Worm (Caenorhabditis elegans): ENCODE measurements around the gene Y39A1A.18.

Gene Y39A1A.18

DNA sequence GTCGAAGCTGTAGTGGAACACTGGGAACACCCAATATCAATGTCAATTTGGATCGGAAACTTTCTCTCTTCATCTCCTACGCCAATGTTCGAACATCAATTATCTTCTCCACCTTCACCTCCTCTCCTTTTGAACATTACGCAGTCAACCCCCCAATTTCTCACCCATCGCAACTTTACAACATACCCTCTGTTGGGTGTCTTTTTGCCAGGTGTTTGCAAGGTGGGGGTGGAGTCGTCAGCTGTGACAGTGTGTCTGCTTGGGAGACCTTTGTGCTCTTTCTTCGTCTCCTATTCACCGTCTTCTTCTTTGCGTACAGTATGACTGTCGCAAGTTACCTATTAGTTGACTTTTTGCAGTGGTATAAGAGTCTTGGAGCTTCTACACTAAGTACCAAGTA lies 27.6 kb downstream of the Y39A1A.18 start:
- TF ChIP-seq ZK546.5 (tag; optimal IDR thresholded peaks at IDR 0.05) (no peak), nhr-67 (tag; optimal IDR thresholded peaks at IDR 0.05) (no peak), ztf-11 (tag; optimal IDR thresholded peaks at IDR 0.05) (no peak), unc-62 (GFP tag; optimal IDR thresholded peaks at IDR 0.05) (no peak), mdl-1 (tag; optimal IDR thresholded peaks at IDR 0.05) (no peak), ztf-4 (tag; optimal IDR thresholded peaks at IDR 0.05) (no peak), skn-1 (tag; optimal IDR thresholded peaks at IDR 0.05) (no peak), ama-1 (optimal IDR thresholded peaks at IDR 0.05) (no peak), fkh-2 (tag; optimal IDR thresholded peaks at IDR 0.05) (no peak), nhr-43 (tag; optimal IDR thresholded peaks at IDR 0.05; ENCODE audit: poor library complexity, severe bottlenecking) (no peak), sea-2 (GFP tag; optimal IDR thresholded peaks at IDR 0.05) (no peak)

DNA sequence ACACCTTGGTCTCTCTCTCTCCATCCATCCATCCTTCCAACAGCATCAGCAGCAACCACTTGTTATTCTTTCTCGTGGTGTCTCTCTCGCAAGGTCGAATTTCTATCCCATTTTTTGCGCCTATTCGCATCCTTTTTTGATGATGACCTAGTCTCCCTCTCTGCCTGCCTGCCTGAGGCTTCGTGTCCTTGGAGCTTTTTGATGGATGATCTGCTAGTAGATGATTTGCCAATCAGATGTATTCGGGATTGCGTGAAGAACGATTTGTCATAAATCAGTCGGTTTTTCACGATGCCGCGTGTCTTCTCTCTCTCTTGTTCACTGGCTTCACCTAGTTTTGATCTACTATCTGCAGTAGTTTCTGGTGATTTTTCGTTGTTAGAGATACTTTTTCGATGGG lies 33.0 kb downstream of the Y39A1A.18 start:
- TF ChIP-seq nhr-23 (tag; optimal IDR thresholded peaks at IDR 0.05): peak; percentile 8
- TF ChIP-seq nhr-28 (tag; optimal IDR thresholded peaks at IDR 0.05): no peak
- peak; percentile 57 for TF ChIP-seq nhr-25 (tag; optimal IDR thresholded peaks at IDR 0.05)
- TF ChIP-seq hmg-11 (tag; optimal IDR thresholded peaks at IDR 0.05): no peak
- TF ChIP-seq lin-39 (tag; optimal IDR thresholded peaks at IDR 0.05): peak; percentile 37

DNA sequence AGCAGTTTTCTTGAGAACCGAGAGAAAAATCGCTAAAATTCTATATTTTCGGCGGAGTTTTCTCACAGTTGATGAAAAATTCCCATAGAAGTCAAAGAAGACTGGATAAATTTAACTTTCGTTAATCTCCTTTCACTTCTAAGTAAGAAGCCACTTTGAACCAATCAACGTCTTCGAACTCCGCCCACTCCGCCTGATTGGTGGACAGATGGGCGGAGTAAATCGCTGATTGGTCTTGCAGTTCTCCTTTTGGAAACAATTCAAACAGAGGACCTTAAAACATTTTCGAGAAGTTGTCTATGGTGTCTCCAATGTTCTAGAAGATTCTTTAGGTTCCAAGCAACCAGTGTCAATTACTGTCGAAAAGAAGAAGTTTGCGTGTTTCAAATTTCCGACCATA lies 35.9 kb downstream of the Y39A1A.18 start:
- TF ChIP-seq nfya-1 (tag; optimal IDR thresholded peaks at IDR 0.05; ENCODE audit: insufficient read depth) (peak; percentile 99), nhr-237 (tag; optimal IDR thresholded peaks at IDR 0.05) (no peak)

DNA sequence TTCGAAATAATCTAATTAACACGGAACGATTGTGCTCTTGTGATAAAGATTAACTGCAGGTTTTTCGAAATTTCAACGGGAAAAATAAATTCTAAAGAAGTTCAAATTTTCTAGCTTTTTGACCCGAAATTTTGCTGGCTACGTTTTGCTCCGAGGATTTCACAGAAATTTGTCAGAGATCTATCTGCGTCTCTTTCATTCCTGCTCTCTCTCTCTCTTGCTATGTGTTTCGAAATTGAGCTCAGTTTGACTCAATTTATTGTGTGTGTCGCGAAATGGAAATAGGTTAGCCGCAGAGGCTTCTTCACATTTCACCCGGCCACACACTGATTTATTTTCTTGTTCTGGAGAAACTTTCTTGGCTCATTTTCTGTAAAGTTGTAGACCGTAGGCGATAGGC lies 36.6 kb downstream of the Y39A1A.18 start:
- TF ChIP-seq fos-1 (tag; optimal IDR thresholded peaks at IDR 0.05) (no peak), jun-1 (tag; optimal IDR thresholded peaks at IDR 0.05) (no peak), hmg-11 (tag; optimal IDR thresholded peaks at IDR 0.05) (peak; percentile 10)

DNA sequence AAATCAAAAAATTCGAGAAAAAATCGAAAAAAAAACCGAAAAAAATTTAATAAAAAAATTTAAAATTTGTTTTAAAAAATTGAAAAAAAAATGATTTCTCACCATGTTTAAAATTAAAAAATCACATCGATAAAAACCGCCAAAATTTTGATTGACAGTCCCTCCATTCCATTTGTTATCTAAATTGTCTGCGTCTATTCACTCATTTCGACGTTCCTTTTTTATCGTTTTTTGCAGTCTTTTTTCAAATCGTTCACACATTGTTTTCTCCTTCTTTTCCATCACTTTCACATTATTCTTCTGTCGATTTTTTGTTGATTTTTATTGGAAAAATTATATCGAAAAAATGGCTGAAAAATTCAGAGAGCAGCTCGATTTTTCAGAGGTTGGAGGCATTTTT lies 38.2 kb downstream of the Y39A1A.18 start:
- TF ChIP-seq ceh-16 (tag; optimal IDR thresholded peaks at IDR 0.05) (no peak), eor-1 (tag; optimal IDR thresholded peaks at IDR 0.05) (no peak), ztf-4 (tag; optimal IDR thresholded peaks at IDR 0.05) (no peak), nhr-25 (tag; optimal IDR thresholded peaks at IDR 0.05) (no peak), nhr-67 (tag; optimal IDR thresholded peaks at IDR 0.05) (no peak), ceh-82 (tag; optimal IDR thresholded peaks at IDR 0.05) (no peak), elt-2 (tag; optimal IDR thresholded peaks at IDR 0.05) (peak; percentile 60), pha-4 (tag; optimal IDR thresholded peaks at IDR 0.05) (peak; percentile 17), lsy-12 (tag; optimal IDR thresholded peaks at IDR 0.05) (no peak), nhr-237 (tag; optimal IDR thresholded peaks at IDR 0.05) (no peak)

DNA sequence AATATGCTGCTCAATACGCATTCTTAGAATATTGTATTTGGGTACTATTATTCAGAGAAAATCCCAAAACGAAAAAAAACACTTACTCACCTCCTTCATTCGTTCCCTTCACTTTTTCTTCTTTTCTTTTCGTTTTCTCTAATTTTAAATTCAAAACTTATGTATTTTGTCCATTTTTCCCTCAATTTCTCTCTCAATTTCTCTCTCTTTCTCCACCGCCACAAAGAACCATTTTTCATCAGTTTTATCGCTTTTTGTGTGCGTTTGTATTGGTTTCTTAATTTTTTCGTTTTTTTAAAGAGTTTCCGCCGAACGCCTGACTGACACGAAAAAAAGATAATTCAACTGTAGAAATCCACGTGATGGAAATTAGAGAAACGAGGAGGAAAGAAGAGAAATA lies 39.6 kb downstream of the Y39A1A.18 start, which contains the start of gene cnt-2:
Gene cnt-2 (plus strand): TSS at position 301 of the 400 bp plus-strand sequence.
- TF ChIP-seq nhr-67 (tag; optimal IDR thresholded peaks at IDR 0.05) (no peak), nfya-1 (tag; optimal IDR thresholded peaks at IDR 0.05; ENCODE audit: insufficient read depth) (no peak), unc-39 (tag; optimal IDR thresholded peaks at IDR 0.05) (no peak), nhr-237 (tag; optimal IDR thresholded peaks at IDR 0.05) (no peak), fkh-10 (GFP tag; optimal IDR thresholded peaks at IDR 0.05) (no peak), ceh-82 (tag; optimal IDR thresholded peaks at IDR 0.05) (no peak), pqm-1 (tag; optimal IDR thresholded peaks at IDR 0.05) (no peak), ZK546.5 (tag; optimal IDR thresholded peaks at IDR 0.05) (no peak), mdl-1 (tag; optimal IDR thresholded peaks at IDR 0.05) (no peak), nhr-76 (tag; optimal IDR thresholded peaks at IDR 0.05) (no peak), unc-62 (GFP tag; optimal IDR thresholded peaks at IDR 0.05) (no peak), nhr-28 (tag; optimal IDR thresholded peaks at IDR 0.05) (no peak), nhr-23 (tag; optimal IDR thresholded peaks at IDR 0.05) (no peak), fos-1 (tag; optimal IDR thresholded peaks at IDR 0.05) (no peak), nhr-11 (tag; optimal IDR thresholded peaks at IDR 0.05) (no peak), egl-5 (tag; optimal IDR thresholded peaks at IDR 0.05) (no peak), nhr-43 (tag; optimal IDR thresholded peaks at IDR 0.05; ENCODE audit: poor library complexity, severe bottlenecking) (no peak), R02D3.7 (tag; optimal IDR thresholded peaks at IDR 0.05) (no peak), zag-1 (tag; optimal IDR thresholded peaks at IDR 0.05) (no peak)
